Worm (Caenorhabditis elegans) whole organism, L2 larva: ENCODE data around the gene mak-1.

Experiments used
- R02D3.7 ChIP-seq: fragments of 150-350 bp; optimal IDR thresholded peaks from 2 replicates; lab custom pipeline; 2014; ENCODE audit warnings: missing biosample characterization, missing genetic modification characterization
- ceh-82 ChIP-seq: fragments of 150-350 bp; optimal IDR thresholded peaks from 2 replicates; lab custom pipeline; 2014; ENCODE audit warnings: missing biosample characterization, missing genetic modification characterization
- elt-3 ChIP-seq: sonication (generic microtip); optimal IDR thresholded peaks from 2 replicates; lab custom pipeline; 2017; ENCODE audit warnings: missing biosample characterization, missing genetic modification characterization
- fos-1 ChIP-seq: fragments of 150-350 bp; optimal IDR thresholded peaks from 2 replicates; lab custom pipeline; 2014; ENCODE audit warnings: missing biosample characterization, missing genetic modification characterization
- mdl-1 ChIP-seq, 2 experiments: fragments of 150-350 bp in 1 of 2; sonication (generic microtip) in 1 of 2; optimal IDR thresholded peaks; 2 replicates each; lab custom pipeline; 2017; ENCODE audit warnings: missing biosample characterization in 2 of 2, missing genetic modification characterization in 2 of 2
- nhr-25 ChIP-seq: fragments of 150-350 bp; sonication (generic microtip); optimal IDR thresholded peaks from 3 replicates; lab custom pipeline; 2014; ENCODE audit warnings: missing biosample characterization, missing genetic modification characterization
- nhr-77 ChIP-seq: fragments of 150-350 bp; optimal IDR thresholded peaks from 2 replicates; lab custom pipeline; 2014; ENCODE audit warnings: missing biosample characterization, missing genetic modification characterization
- peb-1 ChIP-seq: fragments of 150-350 bp; optimal IDR thresholded peaks from 2 replicates; lab custom pipeline; 2014; ENCODE audit warnings: missing biosample characterization, missing genetic modification characterization
- skn-1 ChIP-seq: sonication (generic microtip); optimal IDR thresholded peaks from 2 replicates; lab custom pipeline; 2017; ENCODE audit warnings: missing biosample characterization, missing genetic modification characterization
- snpc-4 ChIP-seq: fragments of 150-350 bp; optimal IDR thresholded peaks from 2 replicates; lab custom pipeline; 2014; ENCODE audit warnings: missing biosample characterization, missing genetic modification characterization
- unc-39 ChIP-seq: fragments of 150-350 bp; optimal IDR thresholded peaks from 2 replicates; lab custom pipeline; 2014; ENCODE audit warnings: missing biosample characterization, missing genetic modification characterization
- unc-62 ChIP-seq: fragments of 150-350 bp; optimal IDR thresholded peaks from 2 replicates; lab custom pipeline; 2014; ENCODE audit warnings: missing biosample characterization, missing genetic modification reagents, missing genetic modification characterization
- ztf-11 ChIP-seq: sonication (generic microtip); optimal IDR thresholded peaks from 2 replicates; lab custom pipeline; 2017; ENCODE audit warnings: missing biosample characterization, missing genetic modification characterization

DNA sequence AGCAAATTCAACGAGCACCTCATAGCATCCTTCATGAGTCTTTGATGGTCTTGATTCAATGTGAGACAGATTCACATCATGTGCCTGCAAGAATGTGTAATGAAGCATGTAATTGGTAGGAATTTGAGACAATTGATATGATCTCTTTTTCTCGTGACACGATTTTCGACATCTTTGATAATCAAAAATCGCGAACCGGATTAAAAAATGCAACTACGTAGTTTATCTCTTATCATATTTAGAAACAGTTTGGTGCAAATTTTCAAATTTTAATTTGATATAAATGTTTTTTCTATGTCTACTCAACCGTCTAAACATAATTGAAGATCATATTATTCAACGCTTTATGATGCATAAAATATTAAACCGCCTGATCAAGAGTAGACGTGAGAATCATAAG, 20.5 kb downstream of the mak-1 start:
- TF ChIP-seq elt-3 (tag; lab: Kevin White, UChicago) (no peak), unc-62 (GFP tag; lab: Kevin White, UChicago) (no peak), fos-1 (no peak), mdl-1 (tag; optimal IDR thresholded peaks at IDR 0.05; lab: Kevin White, UChicago) (no peak), nhr-77 (tag; lab: Kevin White, UChicago) (no peak), ceh-82 (tag; lab: Kevin White, UChicago) (no peak), ztf-11 (no peak), nhr-25 (tag; lab: Kevin White, UChicago) (no peak), skn-1 (tag; lab: Kevin White, UChicago) (no peak), peb-1 (tag; lab: Kevin White, UChicago) (no peak), snpc-4 (no peak), unc-39 (tag; lab: Kevin White, UChicago) (no peak), R02D3.7 (tag; lab: Kevin White, UChicago) (no peak)
